Fruit fly (Drosophila melanogaster) Kc167 (cell line): Measurements from ENCODE around the gene cyr.

Experiments
- Myc ChIP-seq: fragments of >200 bp; optimal IDR thresholded peaks from 2 replicates; lab custom pipeline; 2017; ENCODE audit warnings: missing external identifiers
- psq ChIP-seq: fragments of >200 bp; optimal IDR thresholded peaks from 2 replicates; lab custom pipeline; 2017; ENCODE audit warnings: missing external identifiers
- ttk ChIP-seq: sonication (Bioruptor generic); optimal IDR thresholded peaks from 2 replicates; lab custom pipeline; 2017; ENCODE audit warnings: missing external identifiers

dm6 chrX:8110984-8111383, 24.5 kb downstream of the cyr start:
- TF ChIP-seq Myc (lab: Kevin White, UChicago) (no peak), psq (lab: Kevin White, UChicago) (no peak), ttk (lab: Kevin White, UChicago) (no peak)
